Fruit fly (Drosophila melanogaster) whole organism, embryonic: ENCODE data around the gene HSPBAP1.

Source experiments
- ATbp ChIP-seq: fragments of 200-800 bp; sonication (Bioruptor generic); optimal IDR thresholded peaks from 2 replicates; lab custom pipeline; 2017; ENCODE audit warnings: missing biosample characterization, mild to moderate bottlenecking, missing genetic modification characterization, missing genetic modification reagents
- Asciz ChIP-seq: fragments of 200-800 bp; sonication (Bioruptor generic); optimal IDR thresholded peaks from 2 replicates; lab custom pipeline; 2017; ENCODE audit warnings: missing biosample characterization, mild to moderate bottlenecking, missing genetic modification characterization, missing genetic modification reagents
- B-H2 ChIP-seq: fragments of 200-800 bp; sonication (Bioruptor generic); optimal IDR thresholded peaks from 2 replicates; lab custom pipeline; 2018; ENCODE audit warnings: missing biosample characterization, mild to moderate bottlenecking, missing genetic modification characterization
- Bdp1 ChIP-seq: fragments of 200-800 bp; sonication (Bioruptor generic); optimal IDR thresholded peaks from 3 replicates; lab custom pipeline; 2016; ENCODE audit warnings: missing biosample characterization, missing genetic modification characterization
- Blimp-1 ChIP-seq: fragments of 200-800 bp; sonication (Bioruptor generic); optimal IDR thresholded peaks from 3 replicates; lab custom pipeline; 2018; ENCODE audit warnings: missing biosample characterization, missing genetic modification characterization, mild to moderate bottlenecking, moderate library complexity, missing genetic modification reagents
- CG10431 ChIP-seq: fragments of 200-800 bp; sonication (Bioruptor generic); optimal IDR thresholded peaks from 3 replicates; lab custom pipeline; 2018; ENCODE audit warnings: missing biosample characterization, mild to moderate bottlenecking, missing genetic modification characterization
- CG10979 ChIP-seq: fragments of 200-800 bp; sonication (Bioruptor generic); optimal IDR thresholded peaks from 2 replicates; lab custom pipeline; 2018; ENCODE audit warnings: missing biosample characterization, mild to moderate bottlenecking, missing genetic modification characterization, moderate library complexity
- CG11504 ChIP-seq: fragments of 200-800 bp; sonication (Bioruptor generic); optimal IDR thresholded peaks from 3 replicates; lab custom pipeline; 2019; ENCODE audit warnings: missing biosample characterization, mild to moderate bottlenecking, missing genetic modification characterization, moderate library complexity
- CG12071 ChIP-seq: fragments of 200-800 bp; sonication (Bioruptor generic); optimal IDR thresholded peaks from 3 replicates; lab custom pipeline; 2018; ENCODE audit warnings: missing biosample characterization, mild to moderate bottlenecking, missing genetic modification characterization
- CG12219 ChIP-seq: fragments of 200-800 bp; sonication (Bioruptor generic); optimal IDR thresholded peaks from 3 replicates; lab custom pipeline; 2018; ENCODE audit warnings: missing biosample characterization, mild to moderate bottlenecking, missing genetic modification characterization
- CG14014 ChIP-seq: fragments of 200-800 bp; sonication (Bioruptor generic); IDR thresholded peaks from 2 replicates; pipeline ENCODE4 v1.3.6; 2022; ENCODE audit warnings: missing biosample characterization, missing genetic modification characterization
- CG15011 ChIP-seq: fragments of 200-800 bp; sonication (Bioruptor generic); optimal IDR thresholded peaks from 3 replicates; lab custom pipeline; 2018; ENCODE audit warnings: missing biosample characterization, mild to moderate bottlenecking, missing genetic modification characterization
- CG1603 ChIP-seq: fragments of 200-800 bp; sonication (Bioruptor generic); optimal IDR thresholded peaks from 2 replicates; lab custom pipeline; 2019; ENCODE audit warnings: missing biosample characterization, mild to moderate bottlenecking, missing genetic modification characterization, moderate library complexity
- CG16863 ChIP-seq: fragments of 200-800 bp; sonication (Bioruptor generic); optimal IDR thresholded peaks from 3 replicates; lab custom pipeline; 2016; ENCODE audit warnings: missing biosample characterization, missing genetic modification characterization
- CG2678 ChIP-seq: fragments of 200-800 bp; sonication (Bioruptor generic); optimal IDR thresholded peaks from 3 replicates; lab custom pipeline; 2019; ENCODE audit warnings: missing biosample characterization, mild to moderate bottlenecking, missing genetic modification characterization, moderate library complexity
- CG32532 ChIP-seq: fragments of 200-800 bp; sonication (Bioruptor generic); IDR thresholded peaks from 2 replicates; pipeline ENCODE4 v1.3.6; 2022; ENCODE audit warnings: missing biosample characterization, missing genetic modification characterization
- CG4730 ChIP-seq: fragments of 200-800 bp; sonication (Bioruptor generic); IDR thresholded peaks from 2 replicates; pipeline ENCODE4 v1.3.6; 2022; ENCODE audit warnings: missing biosample characterization, missing genetic modification characterization
- CG7987 ChIP-seq: fragments of 200-800 bp; sonication (Bioruptor generic); optimal IDR thresholded peaks from 2 replicates; lab custom pipeline; 2018; ENCODE audit warnings: missing biosample characterization, mild to moderate bottlenecking, missing genetic modification characterization, moderate library complexity
- CrebB ChIP-seq: fragments of 200-800 bp; sonication (Bioruptor generic); optimal IDR thresholded peaks from 3 replicates; lab custom pipeline; 2018; ENCODE audit warnings: missing biosample characterization, mild to moderate bottlenecking, missing genetic modification characterization
- Dip3 ChIP-seq: fragments of 200-800 bp; sonication (Bioruptor generic); optimal IDR thresholded peaks from 3 replicates; lab custom pipeline; 2016; ENCODE audit warnings: missing biosample characterization, missing genetic modification characterization
- Drgx ChIP-seq: fragments of 200-800 bp; sonication (Bioruptor generic); IDR thresholded peaks from 2 replicates; pipeline ENCODE4 v1.3.6; 2022; ENCODE audit warnings: missing biosample characterization, missing genetic modification characterization
- ERR ChIP-seq: fragments of 200-800 bp; sonication (Bioruptor generic); optimal IDR thresholded peaks from 2 replicates; lab custom pipeline; 2016; ENCODE audit warnings: missing biosample characterization, missing genetic modification characterization
- HLH4C ChIP-seq: fragments of 200-800 bp; sonication (Bioruptor generic); IDR thresholded peaks from 3 replicates; pipeline ENCODE4 v1.3.6; 2022; ENCODE audit warnings: missing biosample characterization, missing genetic modification characterization; ENCODE audit not compliant: partially characterized antibody
- Hmr ChIP-seq: fragments of 200-800 bp; sonication (Bioruptor generic); optimal IDR thresholded peaks from 3 replicates; lab custom pipeline; 2017; ENCODE audit warnings: mild to moderate bottlenecking, missing biosample characterization, missing genetic modification reagents, missing genetic modification characterization
- Med ChIP-seq: fragments of 200-800 bp; sonication (Bioruptor generic); peaks from one replicate; lab custom pipeline; 2016; ENCODE audit warnings: missing biosample characterization, missing genetic modification characterization, mild to moderate bottlenecking, inconsistent platforms, moderate library complexity
- Poxn ChIP-seq: fragments of 200-800 bp; sonication (Bioruptor generic); IDR thresholded peaks from 2 replicates; pipeline ENCODE4 v1.3.6; 2022; ENCODE audit warnings: missing biosample characterization, missing genetic modification characterization
- Scr ChIP-seq: fragments of 200-800 bp; sonication (Bioruptor generic); IDR thresholded peaks from 2 replicates; pipeline ENCODE4 v1.3.6; 2022; ENCODE audit warnings: missing biosample characterization, missing genetic modification characterization; ENCODE audit not compliant: partially characterized antibody
- Sox102F ChIP-seq: fragments of 200-800 bp; sonication (Bioruptor generic); optimal IDR thresholded peaks from 2 replicates; lab custom pipeline; 2018; ENCODE audit warnings: missing biosample characterization, mild to moderate bottlenecking, missing genetic modification characterization, moderate library complexity
- YL-1 ChIP-seq: fragments of 200-800 bp; sonication (Bioruptor generic); optimal IDR thresholded peaks from 3 replicates; lab custom pipeline; 2017; ENCODE audit warnings: missing biosample characterization, mild to moderate bottlenecking, missing genetic modification characterization
- amos ChIP-seq: fragments of 200-800 bp; sonication (Bioruptor generic); IDR thresholded peaks from 2 replicates; pipeline ENCODE4 v1.3.6; 2022; ENCODE audit warnings: missing biosample characterization, missing genetic modification characterization; ENCODE audit not compliant: partially characterized antibody
- ara ChIP-seq: fragments of 200-800 bp; sonication (Bioruptor generic); IDR thresholded peaks from 2 replicates; pipeline ENCODE4 v1.3.6; 2022; ENCODE audit warnings: missing biosample characterization, missing genetic modification characterization
- bigmax ChIP-seq: fragments of 200-800 bp; sonication (Bioruptor generic); optimal IDR thresholded peaks from 2 replicates; lab custom pipeline; 2018; ENCODE audit warnings: missing biosample characterization, mild to moderate bottlenecking, missing genetic modification characterization
- dmrt99B ChIP-seq: fragments of 200-800 bp; sonication (Bioruptor generic); optimal IDR thresholded peaks from 2 replicates; lab custom pipeline; 2018; ENCODE audit warnings: missing biosample characterization, mild to moderate bottlenecking, missing genetic modification characterization, moderate library complexity
- jumu ChIP-seq: fragments of 200-800 bp; sonication (Bioruptor generic); optimal IDR thresholded peaks from 3 replicates; lab custom pipeline; 2016; ENCODE audit warnings: missing biosample characterization, missing genetic modification characterization
- kni ChIP-seq: fragments of 200-800 bp; sonication (Bioruptor generic); optimal IDR thresholded peaks from 3 replicates; lab custom pipeline; 2017; ENCODE audit warnings: mild to moderate bottlenecking, missing biosample characterization, missing genetic modification reagents, missing genetic modification characterization
- lab ChIP-seq: fragments of 200-800 bp; sonication (Bioruptor generic); optimal IDR thresholded peaks from 3 replicates; lab custom pipeline; 2017; ENCODE audit warnings: missing biosample characterization, missing genetic modification characterization, mild to moderate bottlenecking, moderate library complexity, missing genetic modification reagents
- lbe ChIP-seq: fragments of 200-800 bp; sonication (Bioruptor generic); optimal IDR thresholded peaks from 2 replicates; lab custom pipeline; 2016; ENCODE audit warnings: missing biosample characterization, mild to moderate bottlenecking, missing genetic modification characterization
- lmd ChIP-seq: fragments of 200-800 bp; sonication (Bioruptor generic); IDR thresholded peaks from 2 replicates; pipeline ENCODE4 v1.3.6; 2022; ENCODE audit warnings: missing biosample characterization, missing genetic modification characterization
- lov ChIP-seq, 2 experiments: fragments of 200-800 bp in 1 of 2; fragments of >200 bp in 1 of 2; sonication (Bioruptor generic) in 1 of 2; IDR thresholded peaks in 1 of 2; optimal IDR thresholded peaks in 1 of 2; 2 replicates in 1 of 2; 3 replicates in 1 of 2; pipeline versions ENCODE4 v1.3.6 to Lab custom; 2017 to 2022; ENCODE audit warnings: missing biosample characterization in 1 of 2, missing genetic modification characterization in 1 of 2
- phol ChIP-seq: fragments of 200-800 bp; sonication (Bioruptor generic); optimal IDR thresholded peaks from 3 replicates; lab custom pipeline; 2018; ENCODE audit warnings: missing biosample characterization, mild to moderate bottlenecking, missing genetic modification characterization, moderate library complexity
- repo ChIP-seq: fragments of 200-800 bp; sonication (Bioruptor generic); optimal IDR thresholded peaks from 2 replicates; lab custom pipeline; 2016; ENCODE audit warnings: missing biosample characterization, missing genetic modification characterization
- sens ChIP-seq: fragments of 200-800 bp; sonication (Bioruptor generic); peaks from one replicate; lab custom pipeline; 2016; ENCODE audit warnings: missing biosample characterization, missing genetic modification characterization
- slou ChIP-seq: fragments of 200-800 bp; sonication (Bioruptor generic); optimal IDR thresholded peaks from 3 replicates; lab custom pipeline; 2016; ENCODE audit warnings: missing biosample characterization, missing genetic modification characterization
- so ChIP-seq: fragments of 200-800 bp; sonication (Bioruptor generic); IDR thresholded peaks from 3 replicates; pipeline ENCODE4 v1.3.6; 2022; ENCODE audit warnings: missing biosample characterization, missing genetic modification characterization
- stc ChIP-seq: fragments of 200-800 bp; sonication (Bioruptor generic); IDR thresholded peaks from 2 replicates; pipeline ENCODE4 v1.3.6; 2022; ENCODE audit warnings: missing biosample characterization, missing genetic modification characterization
- tna ChIP-seq: fragments of 200-800 bp; sonication (Bioruptor generic); IDR thresholded peaks from 2 replicates; pipeline ENCODE4 v1.3.6; 2022; ENCODE audit warnings: missing biosample characterization, missing genetic modification characterization; ENCODE audit not compliant: partially characterized antibody
- unpg ChIP-seq: fragments of 200-800 bp; sonication (Bioruptor generic); optimal IDR thresholded peaks from 3 replicates; lab custom pipeline; 2018; ENCODE audit warnings: missing biosample characterization, mild to moderate bottlenecking, missing genetic modification characterization, moderate library complexity
- vnd ChIP-seq: fragments of 200-800 bp; sonication (Bioruptor generic); IDR thresholded peaks from 3 replicates; pipeline ENCODE4 v1.3.6; 2022; ENCODE audit warnings: missing biosample characterization, missing genetic modification characterization; ENCODE audit not compliant: partially characterized antibody
- zen ChIP-seq: fragments of 200-800 bp; sonication (Bioruptor generic); optimal IDR thresholded peaks from 3 replicates; lab custom pipeline; 2018; ENCODE audit warnings: missing biosample characterization, mild to moderate bottlenecking, missing genetic modification characterization, moderate library complexity

HSPBAP1 gene

DNA sequence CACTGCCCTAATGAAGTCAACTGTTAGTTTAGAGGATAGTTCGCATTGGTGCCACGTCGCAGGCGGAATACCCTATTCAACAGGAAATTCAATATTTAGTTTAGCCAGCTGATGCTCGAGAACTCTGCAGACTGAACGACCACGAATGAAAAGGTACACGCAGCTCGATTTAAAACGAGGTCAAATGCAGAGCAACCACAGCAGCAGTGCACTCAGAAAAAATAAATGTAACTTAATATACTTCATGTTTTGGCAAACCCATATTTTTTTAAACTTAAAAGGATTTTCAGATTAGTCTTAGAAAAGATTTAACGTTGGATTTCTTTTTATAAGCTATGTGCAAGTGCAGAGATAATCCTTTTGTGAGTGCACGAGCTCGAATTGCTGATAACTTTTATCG, 39.9 kb upstream of the HSPBAP1 start (continued):
- TF ChIP-seq Drgx (GFP tag; lab: Robert Waterston, UW) (peak; percentile 55), CG15011 (no peak), so (GFP tag; lab: Robert Waterston, UW) (no peak), lbe (GFP tag; lab: Kevin White, UChicago) (no peak), CG4730 (no peak), bigmax (GFP tag; lab: Kevin White, UChicago) (no peak), CG12071 (GFP tag; lab: Kevin White, UChicago) (no peak), HLH4C (no peak), Dip3 (GFP tag; lab: Kevin White, UChicago) (no peak), Poxn (no peak), Blimp-1 (GFP tag; lab: Kevin White, UChicago) (peak; percentile 35), CG14014 (GFP tag; lab: Robert Waterston, UW) (0 out of 2 replicates have a peak, but pooled peaks have one; percentile 17), CG32532 (GFP tag; lab: Robert Waterston, UW) (no peak), slou (GFP tag; lab: Kevin White, UChicago) (no peak), stc (GFP tag; lab: Robert Waterston, UW) (no peak), tna (GFP tag; lab: Robert Waterston, UW) (no peak), ara (GFP tag; lab: Robert Waterston, UW) (no peak), CG2678 (tag; lab: Kevin White, UChicago) (peak; percentile 38), CG12219 (GFP tag; lab: Kevin White, UChicago) (no peak), jumu (GFP tag; lab: Kevin White, UChicago) (no peak), CG16863 (no peak), CrebB (tag; lab: Kevin White, UChicago) (no peak), ERR (GFP tag; lab: Kevin White, UChicago) (no peak), CG10979 (tag; lab: Kevin White, UChicago) (peak; percentile 24), unpg (GFP tag; lab: Kevin White, UChicago) (no peak), CG1603 (tag; lab: Kevin White, UChicago) (peak; percentile 10), lov (optimal IDR thresholded peaks at IDR 0.05; lab: Kevin White, UChicago) (no peak), lov (GFP tag; IDR thresholded peaks at IDR 0.05; lab: Robert Waterston, UW) (no peak), lmd (GFP tag; lab: Robert Waterston, UW) (peak; percentile 16; the same call in 1 of the 2 replicates), repo (GFP tag; lab: Kevin White, UChicago) (no peak), Bdp1 (GFP tag; lab: Kevin White, UChicago) (no peak), Scr (GFP tag; lab: Robert Waterston, UW) (no peak), dmrt99B (tag; lab: Kevin White, UChicago) (peak; percentile 23), Sox102F (GFP tag; lab: Kevin White, UChicago) (peak; percentile 11), Med (GFP tag; lab: Kevin White, UChicago) (peak; percentile 8), kni (no peak), CG7987 (GFP tag; lab: Kevin White, UChicago) (no peak), amos (GFP tag; lab: Robert Waterston, UW) (no peak), CG10431 (GFP tag; lab: Kevin White, UChicago) (no peak), YL-1 (GFP tag; lab: Kevin White, UChicago) (no peak), zen (no peak), vnd (no peak), sens (GFP tag; lab: Kevin White, UChicago) (peak; percentile 26), CG11504 (tag; lab: Kevin White, UChicago) (peak; percentile 39), lab (GFP tag; lab: Kevin White, UChicago) (peak; percentile 10), Asciz (GFP tag; lab: Kevin White, UChicago) (peak; percentile 13), Hmr (GFP tag; lab: Kevin White, UChicago) (no peak), B-H2 (no peak), phol (tag; lab: Kevin White, UChicago) (peak; percentile 36), ATbp (GFP tag; lab: Kevin White, UChicago) (peak; percentile 8)
